Fruit fly (Drosophila melanogaster) whole organism, embryonic: ENCODE data around the gene Hr78.

Experiments
- Atf-2 ChIP-seq: fragments of 200-800 bp; sonication (Bioruptor generic); optimal IDR thresholded peaks from 2 replicates; lab custom pipeline; 2016; ENCODE audit warnings: missing biosample characterization, missing genetic modification characterization
- Bteb2 ChIP-seq: fragments of 200-800 bp; sonication (Bioruptor generic); optimal IDR thresholded peaks from 2 replicates; lab custom pipeline; 2016; ENCODE audit warnings: missing biosample characterization, missing genetic modification characterization
- CG10366 ChIP-seq: fragments of 200-800 bp; sonication (Bioruptor generic); IDR thresholded peaks from 2 replicates; pipeline ENCODE4 v1.3.6; 2022; ENCODE audit warnings: missing biosample characterization, missing genetic modification characterization
- CG1603 ChIP-seq: fragments of 200-800 bp; sonication (Bioruptor generic); optimal IDR thresholded peaks from 2 replicates; lab custom pipeline; 2019; ENCODE audit warnings: missing biosample characterization, mild to moderate bottlenecking, missing genetic modification characterization, moderate library complexity
- CG16813 ChIP-seq: fragments of 200-800 bp; sonication (Bioruptor generic); IDR thresholded peaks from 3 replicates; pipeline ENCODE4 v1.3.6; 2022; ENCODE audit warnings: missing biosample characterization, missing genetic modification characterization; ENCODE audit not compliant: partially characterized antibody
- CG17385 ChIP-seq: fragments of 200-800 bp; sonication (Bioruptor generic); optimal IDR thresholded peaks from 3 replicates; lab custom pipeline; 2018; ENCODE audit warnings: missing biosample characterization, mild to moderate bottlenecking, missing genetic modification characterization
- CG17802 ChIP-seq: fragments of 200-800 bp; sonication (Bioruptor generic); optimal IDR thresholded peaks from 2 replicates; lab custom pipeline; 2018; ENCODE audit warnings: missing biosample characterization, mild to moderate bottlenecking, missing genetic modification characterization, moderate library complexity
- CG2199 ChIP-seq: fragments of 200-800 bp; sonication (Bioruptor generic); IDR thresholded peaks from 3 replicates; pipeline ENCODE4 v1.3.6; 2022; ENCODE audit warnings: missing biosample characterization, missing genetic modification characterization
- CG2712 ChIP-seq: fragments of 200-800 bp; optimal IDR thresholded peaks from 3 replicates; lab custom pipeline; 2019; ENCODE audit warnings: missing biosample characterization, mild to moderate bottlenecking, missing genetic modification characterization, moderate library complexity
- CG34376 ChIP-seq: fragments of 200-800 bp; sonication (Bioruptor generic); optimal IDR thresholded peaks from 2 replicates; lab custom pipeline; 2018; ENCODE audit warnings: missing biosample characterization, mild to moderate bottlenecking, missing genetic modification characterization
- CG3847 ChIP-seq: fragments of 200-800 bp; sonication (Bioruptor generic); IDR thresholded peaks from 2 replicates; pipeline ENCODE4 v1.3.6; 2022; ENCODE audit warnings: missing biosample characterization, missing genetic modification characterization
- CG4360 ChIP-seq: fragments of 200-800 bp; sonication (Bioruptor generic); IDR thresholded peaks from 2 replicates; pipeline ENCODE4 v1.3.6; 2022; ENCODE audit warnings: missing biosample characterization, missing genetic modification characterization
- CG5245 ChIP-seq: fragments of 200-800 bp; sonication (Bioruptor generic); optimal IDR thresholded peaks from 3 replicates; lab custom pipeline; 2016; ENCODE audit warnings: missing biosample characterization, missing genetic modification characterization
- CG7271 ChIP-seq: fragments of 200-800 bp; sonication (Bioruptor generic); optimal IDR thresholded peaks from 2 replicates; lab custom pipeline; 2018; ENCODE audit warnings: missing biosample characterization, mild to moderate bottlenecking, missing genetic modification characterization, moderate library complexity
- CG7357 ChIP-seq: fragments of 200-800 bp; sonication (Bioruptor generic); IDR thresholded peaks from 3 replicates; pipeline ENCODE4 v1.3.6; 2022; ENCODE audit warnings: missing biosample characterization, missing genetic modification characterization
- CG7839 ChIP-seq: fragments of 200-800 bp; sonication (Bioruptor generic); optimal IDR thresholded peaks from 3 replicates; lab custom pipeline; 2018; ENCODE audit warnings: missing biosample characterization, mild to moderate bottlenecking, missing genetic modification characterization, moderate library complexity
- CG9609 ChIP-seq: fragments of 200-800 bp; sonication (Bioruptor generic); optimal IDR thresholded peaks from 3 replicates; lab custom pipeline; 2016; ENCODE audit warnings: missing biosample characterization, missing genetic modification characterization
- CrebB ChIP-seq: fragments of 200-800 bp; sonication (Bioruptor generic); optimal IDR thresholded peaks from 3 replicates; lab custom pipeline; 2018; ENCODE audit warnings: missing biosample characterization, mild to moderate bottlenecking, missing genetic modification characterization
- Deaf1 ChIP-seq: fragments of 200-800 bp; optimal IDR thresholded peaks from 3 replicates; lab custom pipeline; 2019; ENCODE audit warnings: missing biosample characterization, mild to moderate bottlenecking, missing genetic modification characterization, moderate library complexity
- Dll ChIP-seq: fragments of 200-800 bp; sonication (Bioruptor generic); IDR thresholded peaks from 4 replicates; pipeline ENCODE4 v1.3.6; 2022; ENCODE audit warnings: missing biosample characterization, missing genetic modification characterization; ENCODE audit not compliant: partially characterized antibody
- Eip74EF ChIP-seq, 2 experiments: fragments of 200-800 bp in 1 of 2; fragments of >200 bp in 1 of 2; sonication (Bioruptor generic) in 1 of 2; optimal IDR thresholded peaks; 2 replicates each; lab custom pipeline; 2017 to 2019; ENCODE audit warnings: missing biosample characterization in 2 of 2, missing genetic modification characterization in 2 of 2, mild to moderate bottlenecking in 1 of 2, moderate library complexity in 1 of 2
- Elba2 ChIP-seq: fragments of 200-800 bp; sonication (Bioruptor generic); optimal IDR thresholded peaks from 3 replicates; lab custom pipeline; 2016; ENCODE audit warnings: missing biosample characterization, missing genetic modification characterization
- H15 ChIP-seq: fragments of 200-800 bp; sonication (Bioruptor generic); IDR thresholded peaks from 3 replicates; pipeline ENCODE4 v1.3.6; 2022; ENCODE audit warnings: missing biosample characterization, missing genetic modification characterization
- HLH54F ChIP-seq: fragments of 200-800 bp; sonication (Bioruptor generic); optimal IDR thresholded peaks from 3 replicates; lab custom pipeline; 2016; ENCODE audit warnings: missing biosample characterization, missing genetic modification characterization
- Hmr ChIP-seq: fragments of 200-800 bp; sonication (Bioruptor generic); optimal IDR thresholded peaks from 3 replicates; lab custom pipeline; 2017; ENCODE audit warnings: mild to moderate bottlenecking, missing biosample characterization, missing genetic modification reagents, missing genetic modification characterization
- MESR4 ChIP-seq: fragments of 200-800 bp; sonication (Bioruptor generic); optimal IDR thresholded peaks from 2 replicates; lab custom pipeline; 2018; ENCODE audit warnings: missing biosample characterization, mild to moderate bottlenecking, missing genetic modification characterization, moderate library complexity
- Med ChIP-seq: fragments of 200-800 bp; sonication (Bioruptor generic); peaks from one replicate; lab custom pipeline; 2016; ENCODE audit warnings: missing biosample characterization, missing genetic modification characterization, mild to moderate bottlenecking, inconsistent platforms, moderate library complexity
- Opbp ChIP-seq: fragments of 200-800 bp; sonication (Bioruptor generic); IDR thresholded peaks from 3 replicates; pipeline ENCODE4 v1.3.6; 2022; ENCODE audit warnings: missing biosample characterization, missing genetic modification characterization; ENCODE audit not compliant: partially characterized antibody
- Pdp1 ChIP-seq, 2 experiments: fragments of 200-800 bp; sonication (Bioruptor generic); optimal IDR thresholded peaks; 3 replicates each; lab custom pipeline; 2016; ENCODE audit warnings: missing biosample characterization in 2 of 2, missing genetic modification characterization in 2 of 2, mild to moderate bottlenecking in 1 of 2, moderate library complexity in 1 of 2
- Ptx1 ChIP-seq: fragments of 200-800 bp; sonication (Bioruptor generic); IDR thresholded peaks from 2 replicates; pipeline ENCODE4 v1.3.6; 2022; ENCODE audit warnings: missing biosample characterization, missing genetic modification characterization
- Usf ChIP-seq: fragments of 200-800 bp; sonication (Bioruptor generic); optimal IDR thresholded peaks from 2 replicates; lab custom pipeline; 2017; ENCODE audit warnings: missing genotype, missing biosample characterization, missing genetic modification characterization
- bcd ChIP-seq: fragments of 200-800 bp; sonication (Bioruptor generic); optimal IDR thresholded peaks from 2 replicates; lab custom pipeline; 2017; ENCODE audit warnings: missing biosample characterization, mild to moderate bottlenecking, missing genetic modification characterization
- br ChIP-seq: fragments of >200 bp; optimal IDR thresholded peaks from 2 replicates; lab custom pipeline; 2017
- cg ChIP-seq: fragments of 200-800 bp; sonication (Bioruptor generic); optimal IDR thresholded peaks from 3 replicates; lab custom pipeline; 2019; ENCODE audit warnings: missing biosample characterization, mild to moderate bottlenecking, missing genetic modification characterization, moderate library complexity
- en ChIP-seq: fragments of 200-800 bp; sonication (Bioruptor generic); optimal IDR thresholded peaks from 2 replicates; lab custom pipeline; 2016; ENCODE audit warnings: missing biosample characterization, missing genetic modification characterization
- fru ChIP-seq: fragments of >200 bp; optimal IDR thresholded peaks from 2 replicates; lab custom pipeline; 2017
- fu2 ChIP-seq: fragments of 200-800 bp; sonication (Bioruptor generic); optimal IDR thresholded peaks from 2 replicates; lab custom pipeline; 2016; ENCODE audit warnings: missing biosample characterization, missing genetic modification characterization
- kni ChIP-seq: fragments of 200-800 bp; sonication (Bioruptor generic); optimal IDR thresholded peaks from 3 replicates; lab custom pipeline; 2017; ENCODE audit warnings: mild to moderate bottlenecking, missing biosample characterization, missing genetic modification reagents, missing genetic modification characterization
- mld ChIP-seq: fragments of 200-800 bp; sonication (Bioruptor generic); IDR thresholded peaks from 3 replicates; pipeline ENCODE4 v1.3.6; 2022; ENCODE audit warnings: missing biosample characterization, missing genetic modification characterization; ENCODE audit not compliant: partially characterized antibody
- nerfin-1 ChIP-seq: fragments of 200-800 bp; sonication (Bioruptor generic); optimal IDR thresholded peaks from 3 replicates; lab custom pipeline; 2019; ENCODE audit warnings: missing biosample characterization, mild to moderate bottlenecking, missing genetic modification characterization, moderate library complexity
- pan ChIP-seq, 4 experiments: fragments of >200 bp in 3 of 4; fragments of 200-800 bp in 1 of 4; sonication (Bioruptor generic) in 1 of 4; optimal IDR thresholded peaks in 3 of 4; IDR thresholded peaks in 1 of 4; 2 replicates each; pipeline versions ENCODE4 v1.3.6 to Lab custom; 2017 to 2022; ENCODE audit warnings: missing biosample characterization in 2 of 4, missing genetic modification characterization in 2 of 4, mixed read lengths in 1 of 4
- pita ChIP-seq: fragments of 200-800 bp; sonication (Bioruptor generic); optimal IDR thresholded peaks from 2 replicates; lab custom pipeline; 2017; ENCODE audit warnings: missing biosample characterization, mild to moderate bottlenecking, missing genetic modification characterization
- rib ChIP-seq: fragments of 200-800 bp; sonication (Bioruptor generic); IDR thresholded peaks from 2 replicates; pipeline ENCODE4 v1.3.6; 2022; ENCODE audit warnings: missing biosample characterization, missing genetic modification characterization
- scrt ChIP-seq: fragments of 200-800 bp; sonication (Bioruptor generic); optimal IDR thresholded peaks from 2 replicates; lab custom pipeline; 2018; ENCODE audit warnings: missing biosample characterization, mild to moderate bottlenecking, missing genetic modification characterization, moderate library complexity
- sd ChIP-seq: fragments of 200-800 bp; sonication (Bioruptor generic); optimal IDR thresholded peaks from 3 replicates; lab custom pipeline; 2018; ENCODE audit warnings: missing biosample characterization, mild to moderate bottlenecking, missing genetic modification characterization, moderate library complexity
- ssp ChIP-seq: fragments of 200-800 bp; sonication (Bioruptor generic); IDR thresholded peaks from 2 replicates; pipeline ENCODE4 v1.3.6; 2022; ENCODE audit warnings: missing biosample characterization, missing genetic modification characterization
- unpg ChIP-seq: fragments of 200-800 bp; sonication (Bioruptor generic); optimal IDR thresholded peaks from 3 replicates; lab custom pipeline; 2018; ENCODE audit warnings: missing biosample characterization, mild to moderate bottlenecking, missing genetic modification characterization, moderate library complexity
- yki ChIP-seq: fragments of >200 bp; optimal IDR thresholded peaks from 3 replicates; lab custom pipeline; 2018
- z ChIP-seq: fragments of 200-800 bp; sonication (Bioruptor generic); IDR thresholded peaks from 3 replicates; pipeline ENCODE4 v1.3.6; 2022; ENCODE audit warnings: missing biosample characterization, missing genetic modification characterization

Hr78 gene

dm6 chr3L:21508621-21509020 lies 11.3 kb upstream of the Hr78 start:
- TF ChIP-seq Med (GFP tag; lab: Kevin White, UChicago) (peak; percentile 67), unpg (GFP tag; lab: Kevin White, UChicago) (no peak)

- TF ChIP-seq H15 (GFP tag; lab: Robert Waterston, UW) (no peak), ssp (GFP tag; lab: Robert Waterston, UW) (no peak), CG7271 (tag; lab: Kevin White, UChicago) (no peak), CG3847 (GFP tag; lab: Robert Waterston, UW) (no peak), Deaf1 (no peak), CG2199 (GFP tag; lab: Robert Waterston, UW) (0 out of 3 replicates have a peak, but pooled peaks have one; percentile 29), bcd (GFP tag; lab: Kevin White, UChicago) (no peak), Atf-2 (no peak), yki (lab: Kevin White, UChicago) (no peak), fru (lab: Kevin White, UChicago) (no peak), CG16813 (GFP tag; lab: Robert Waterston, UW) (no peak), CG10366 (GFP tag; lab: Robert Waterston, UW) (no peak), CG4360 (GFP tag; lab: Robert Waterston, UW) (no peak), kni (GFP tag; lab: Kevin White, UChicago) (peak; percentile 30), CG5245 (GFP tag; lab: Kevin White, UChicago) (no peak), HLH54F (GFP tag; lab: Kevin White, UChicago) (no peak), CG9609 (no peak), Elba2 (GFP tag; lab: Kevin White, UChicago) (peak; percentile 61), MESR4 (GFP tag; lab: Kevin White, UChicago) (peak; percentile 35), CG17385 (GFP tag; lab: Kevin White, UChicago) (no peak), scrt (GFP tag; lab: Kevin White, UChicago) (no peak), br (no peak), pan (optimal IDR thresholded peaks at IDR 0.05; lab: Kevin White, UChicago) (no peak), pan (GFP tag; optimal IDR thresholded peaks at IDR 0.05 in 1 of 2, IDR thresholded peaks at IDR 0.05 in 1 of 2) (no peak), mld (GFP tag; lab: Robert Waterston, UW) (no peak), nerfin-1 (tag; lab: Kevin White, UChicago) (peak; percentile 90), Dll (GFP tag; lab: Robert Waterston, UW) (no peak), CrebB (no peak), en (GFP tag; lab: Kevin White, UChicago) (no peak), CG34376 (GFP tag; lab: Kevin White, UChicago) (no peak), fu2 (no peak), CG17802 (tag; lab: Kevin White, UChicago) (no peak), Hmr (GFP tag; lab: Kevin White, UChicago) (no peak), CG7839 (tag; lab: Kevin White, UChicago) (no peak), Usf (GFP tag; lab: Kevin White, UChicago) (no peak), CG2712 (tag; lab: Kevin White, UChicago) (peak; percentile 65), pita (GFP tag; lab: Kevin White, UChicago) (no peak), Bteb2 (GFP tag; lab: Kevin White, UChicago) (no peak), z (GFP tag; lab: Robert Waterston, UW) (no peak), sd (peak; percentile 73), CG1603 (no peak), Pdp1 (GFP tag; optimal IDR thresholded peaks at IDR 0.05; lab: Kevin White, UChicago) (peak in 1 of 2 experiments; percentile 5), Opbp (0 out of 3 replicates have a peak, but pooled peaks have one; percentile 19), rib (GFP tag; lab: Robert Waterston, UW) (no peak), Ptx1 (no peak), Eip74EF (GFP tag; optimal IDR thresholded peaks at IDR 0.05; lab: Kevin White, UChicago) (no peak), CG7357 (GFP tag; lab: Robert Waterston, UW) (no peak), cg (GFP tag; lab: Kevin White, UChicago) (peak; percentile 30)
Observed at dm6 chr3L:21507955-21508354, 10.7 kb upstream of the Hr78 start.
